Worm (Caenorhabditis elegans): ENCODE data around the gene K06G5.3.

Gene K06G5.3

DNA sequence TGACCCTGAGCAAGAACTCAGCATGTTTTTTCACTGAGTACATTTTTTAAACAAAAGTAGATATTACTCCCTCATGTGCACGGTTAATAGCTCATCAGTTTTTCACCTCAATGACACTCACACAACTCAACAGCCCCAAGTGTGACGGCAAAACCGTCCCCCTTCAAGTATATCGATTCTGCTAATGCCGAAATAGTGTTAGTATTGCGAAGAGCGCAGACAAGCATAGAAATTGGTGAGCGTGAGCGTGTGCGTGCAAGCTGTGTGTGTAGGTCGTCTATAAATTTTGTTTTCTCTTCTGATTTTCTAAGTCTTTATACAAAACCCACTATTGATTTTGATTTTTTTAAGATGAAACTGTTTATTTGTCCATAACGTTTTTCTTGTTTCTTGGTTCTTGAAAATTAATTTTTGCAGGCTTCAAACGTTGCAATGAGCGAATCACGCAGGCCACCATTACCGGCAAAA lies 15.3 kb upstream of the K06G5.3 start, which contains the start of gene K04C1.2 (continued):
- TF ChIP-seq hlh-26 (GFP tag; conservative IDR thresholded peaks at IDR 0.05): no peak
- TF ChIP-seq bed-1 (GFP tag; IDR thresholded peaks at IDR 0.05): no peak
- peak; percentile 58 for TF ChIP-seq ceh-27 (GFP tag; optimal IDR thresholded peaks at IDR 0.05)
- no peak for TF ChIP-seq ceh-58 (GFP tag; IDR thresholded peaks at IDR 0.05)
- TF ChIP-seq C06A6.2 (GFP tag; conservative IDR thresholded peaks at IDR 0.05): no peak
- TF ChIP-seq snpc-1.1 (tag; optimal IDR thresholded peaks at IDR 0.05; ENCODE audit: insufficient read depth): no peak
- TF ChIP-seq F23B12.7 (tag; optimal IDR thresholded peaks at IDR 0.05; ENCODE audit: insufficient read depth): no peak
- TF ChIP-seq ztf-28 (GFP tag; IDR thresholded peaks at IDR 0.05): no peak
- no peak for TF ChIP-seq efl-1 (GFP tag; optimal IDR thresholded peaks at IDR 0.05)
- no peak for TF ChIP-seq madf-10 (tag; optimal IDR thresholded peaks at IDR 0.05)
- peak; percentile 22 for TF ChIP-seq nhr-80 (tag; optimal IDR thresholded peaks at IDR 0.05)
- no peak for TF ChIP-seq die-1 (tag; optimal IDR thresholded peaks at IDR 0.05)
- no peak for TF ChIP-seq ztf-22 (GFP tag; optimal IDR thresholded peaks at IDR 0.05)
- no peak for TF ChIP-seq madf-8 (GFP tag; conservative IDR thresholded peaks at IDR 0.05)
- no peak for TF ChIP-seq dpff-1 (tag; optimal IDR thresholded peaks at IDR 0.05)
- TF ChIP-seq rec-8 (tag; optimal IDR thresholded peaks at IDR 0.05): no peak
- TF ChIP-seq sptf-2 (GFP tag; optimal IDR thresholded peaks at IDR 0.05): no peak
- TF ChIP-seq pbrm-1 (GFP tag; IDR thresholded peaks at IDR 0.05): no peak
- TF ChIP-seq lin-40 (tag; optimal IDR thresholded peaks at IDR 0.05): no peak
- no peak for TF ChIP-seq hlh-12 (tag; optimal IDR thresholded peaks at IDR 0.05)
- no peak for TF ChIP-seq snpc-3.4 (tag; optimal IDR thresholded peaks at IDR 0.05)
- TF ChIP-seq tbp1 (GFP tag; optimal IDR thresholded peaks at IDR 0.05): peak; percentile 5
- TF ChIP-seq F57A8.1 (GFP tag; optimal IDR thresholded peaks at IDR 0.05): no peak
- TF ChIP-seq dox-1 (GFP tag; IDR thresholded peaks at IDR 0.05): no peak
- peak; percentile 79 for TF ChIP-seq lir-1 (GFP tag; conservative IDR thresholded peaks at IDR 0.05)
- no peak for TF ChIP-seq ama-1 (optimal IDR thresholded peaks at IDR 0.05)
- TF ChIP-seq ama-1 (GFP tag; optimal IDR thresholded peaks at IDR 0.05): no peak
- no peak for TF ChIP-seq ekl-4 (GFP tag; IDR thresholded peaks at IDR 0.05)

DNA sequence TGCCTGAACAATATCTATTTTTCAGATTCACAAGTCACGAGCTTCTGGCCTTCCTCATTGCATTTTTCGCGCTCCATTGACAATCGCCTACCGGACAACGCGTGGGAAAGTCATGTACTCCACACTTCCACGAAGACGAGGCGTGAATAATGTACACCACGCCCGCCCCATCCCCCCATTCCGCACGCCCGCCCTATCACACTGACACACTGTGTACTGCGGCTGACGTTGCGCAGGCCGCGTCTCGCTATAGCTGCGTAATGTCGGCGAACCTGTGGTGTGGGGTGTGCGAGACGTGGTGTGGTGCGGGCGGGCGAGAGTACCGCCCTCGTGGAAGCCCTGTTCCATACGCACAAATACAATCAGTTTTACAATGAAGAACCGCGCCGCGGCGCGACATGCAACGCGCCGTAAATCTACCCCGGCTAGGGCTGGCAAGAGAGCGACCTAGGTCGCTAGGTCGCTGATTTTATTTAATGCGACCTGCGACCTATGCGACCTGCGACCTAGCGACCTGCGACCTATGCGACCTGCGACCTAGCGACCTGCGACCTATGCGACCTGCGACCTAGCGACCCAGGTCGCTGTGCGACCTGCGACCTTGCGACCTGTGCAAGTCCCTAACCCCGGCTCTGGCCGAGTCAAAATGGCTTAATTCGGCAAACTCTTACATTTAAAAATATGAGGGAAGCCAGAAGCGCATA lies 13.2 kb upstream of the K06G5.3 start:
- TF ChIP-seq cebp-2 (GFP tag; IDR thresholded peaks at IDR 0.05): no peak
- peak; percentile 23; the same call in 1 of the 2 replicates for TF ChIP-seq mcd-1 (GFP tag; IDR thresholded peaks at IDR 0.05)
- TF ChIP-seq lsl-1 (GFP tag; optimal IDR thresholded peaks at IDR 0.05): no peak
- no peak for TF ChIP-seq F22D6.2 (tag; optimal IDR thresholded peaks at IDR 0.05)
- TF ChIP-seq mel-28 (tag; optimal IDR thresholded peaks at IDR 0.05; ENCODE audit: borderline replicate concordance): no peak
- no peak for TF ChIP-seq rec-8 (tag; optimal IDR thresholded peaks at IDR 0.05)
- no peak for TF ChIP-seq pbrm-1 (GFP tag; IDR thresholded peaks at IDR 0.05)
- TF ChIP-seq tlf-1 (GFP tag; optimal IDR thresholded peaks at IDR 0.05): no peak
- TF ChIP-seq zfh-2 (GFP tag; conservative IDR thresholded peaks at IDR 0.05): peak; percentile 90
- TF ChIP-seq egrh-3 (GFP tag; IDR thresholded peaks at IDR 0.05): peak; percentile 93
- no peak for TF ChIP-seq zim-3 (tag; optimal IDR thresholded peaks at IDR 0.05)

All from whole organism, young adult.